Worm (Caenorhabditis elegans): Measurements from ENCODE around the gene col-105.

ce11 chrIV:1378954-1379353, 19.9 kb upstream of the col-105 start:
- TF ChIP-seq unc-120 (tag; optimal IDR thresholded peaks at IDR 0.05; ENCODE audit: poor library complexity, severe bottlenecking) (no peak), elt-1 (tag; optimal IDR thresholded peaks at IDR 0.05; ENCODE audit: borderline replicate concordance, insufficient read depth) (no peak), unc-62 (GFP tag; optimal IDR thresholded peaks at IDR 0.05) (no peak), ztf-11 (tag; optimal IDR thresholded peaks at IDR 0.05) (no peak), hlh-1 (tag; optimal IDR thresholded peaks at IDR 0.05) (no peak), lin-13 (tag; optimal IDR thresholded peaks at IDR 0.05) (no peak), mep-1 (tag; optimal IDR thresholded peaks at IDR 0.05) (no peak), snpc-4 (tag; optimal IDR thresholded peaks at IDR 0.05) (no peak), ceh-39 (tag; optimal IDR thresholded peaks at IDR 0.05) (no peak), unc-39 (tag; optimal IDR thresholded peaks at IDR 0.05) (no peak), nhr-76 (tag; optimal IDR thresholded peaks at IDR 0.05) (no peak)

Data from whole organism, mixed stage, embryonic.